Worm (Caenorhabditis elegans) whole organism, L2 larva: ENCODE results near the gene Y54G2A.45.

Experiments used
- ama-1 ChIP-seq: fragments of 150-350 bp; optimal IDR thresholded peaks from 2 replicates; lab custom pipeline; 2018; ENCODE audit warnings: inconsistent platforms
- ceh-82 ChIP-seq: fragments of 150-350 bp; optimal IDR thresholded peaks from 2 replicates; lab custom pipeline; 2014; ENCODE audit warnings: missing biosample characterization, missing genetic modification characterization
- egl-27 ChIP-seq: sonication (generic microtip); optimal IDR thresholded peaks from 3 replicates; lab custom pipeline; 2017; ENCODE audit warnings: missing biosample characterization, missing genetic modification reagents, missing genetic modification characterization
- elt-1 ChIP-seq: fragments of 150-350 bp; optimal IDR thresholded peaks from 2 replicates; lab custom pipeline; 2014; ENCODE audit warnings: missing biosample characterization, missing genetic modification characterization
- lin-13 ChIP-seq: fragments of 150-350 bp; optimal IDR thresholded peaks from 2 replicates; lab custom pipeline; 2014; ENCODE audit warnings: missing biosample characterization, missing genetic modification reagents, missing genetic modification characterization
- mdl-1 ChIP-seq, 2 experiments: fragments of 150-350 bp in 1 of 2; sonication (generic microtip) in 1 of 2; optimal IDR thresholded peaks; 2 replicates each; lab custom pipeline; 2017; ENCODE audit warnings: missing biosample characterization in 2 of 2, missing genetic modification characterization in 2 of 2
- nhr-11 ChIP-seq: fragments of 150-350 bp; optimal IDR thresholded peaks from 2 replicates; lab custom pipeline; 2014; ENCODE audit warnings: missing biosample characterization, missing genetic modification characterization
- nhr-237 ChIP-seq: fragments of 150-350 bp; optimal IDR thresholded peaks from 2 replicates; lab custom pipeline; 2014; ENCODE audit warnings: missing biosample characterization, missing genetic modification characterization
- nhr-6 ChIP-seq: fragments of 150-350 bp; optimal IDR thresholded peaks from 2 replicates; lab custom pipeline; 2014; ENCODE audit warnings: missing biosample characterization, missing genetic modification characterization
- peb-1 ChIP-seq: fragments of 150-350 bp; optimal IDR thresholded peaks from 2 replicates; lab custom pipeline; 2014; ENCODE audit warnings: missing biosample characterization, missing genetic modification characterization
- unc-39 ChIP-seq: fragments of 150-350 bp; optimal IDR thresholded peaks from 2 replicates; lab custom pipeline; 2014; ENCODE audit warnings: missing biosample characterization, missing genetic modification characterization
- zag-1 ChIP-seq: fragments of 150-350 bp; optimal IDR thresholded peaks from 2 replicates; lab custom pipeline; 2014; ENCODE audit warnings: missing biosample characterization, missing genetic modification characterization

ce11 chrIV:2764160-2764559 lies 41.5 kb upstream of the Y54G2A.45 start:
- TF ChIP-seq unc-39 (tag; lab: Kevin White, UChicago) = no peak
- TF ChIP-seq peb-1 = no peak
- TF ChIP-seq zag-1 (tag; lab: Kevin White, UChicago) = no peak
- TF ChIP-seq elt-1 (tag; lab: Kevin White, UChicago) = no peak
- no peak for TF ChIP-seq ama-1 (lab: Kevin White, UChicago)
- TF ChIP-seq nhr-237 (tag; lab: Kevin White, UChicago) = no peak
- no peak for TF ChIP-seq nhr-11 (tag; lab: Kevin White, UChicago)
- TF ChIP-seq mdl-1 (tag; optimal IDR thresholded peaks at IDR 0.05; lab: Kevin White, UChicago) = no peak
- TF ChIP-seq lin-13 (GFP tag; lab: Kevin White, UChicago) = no peak
- no peak for TF ChIP-seq nhr-6
- TF ChIP-seq egl-27 (tag; lab: Kevin White, UChicago) = no peak
- no peak for TF ChIP-seq ceh-82 (tag; lab: Kevin White, UChicago)
